Worm (Caenorhabditis elegans) whole organism, L3 larva: ENCODE data around the gene cyp-33C8.

Experiments
- ZK546.5 ChIP-seq: sonication (generic microtip); optimal IDR thresholded peaks from 2 replicates; lab custom pipeline; 2017; ENCODE audit warnings: missing biosample characterization, missing genetic modification characterization
- lsy-12 ChIP-seq: sonication (generic microtip); optimal IDR thresholded peaks from 2 replicates; lab custom pipeline; 2016; ENCODE audit warnings: mild to moderate bottlenecking, missing genetic modification characterization, missing compliant biosample characterization
- mdl-1 ChIP-seq: fragments of 150-350 bp; optimal IDR thresholded peaks from 2 replicates; lab custom pipeline; 2014; ENCODE audit warnings: missing biosample characterization, missing genetic modification characterization
- nfya-1 ChIP-seq: sonication (generic microtip); optimal IDR thresholded peaks from 2 replicates; lab custom pipeline; 2017; ENCODE audit warnings: missing genetic modification characterization, mild to moderate bottlenecking, missing compliant biosample characterization, antibody characterized with exemption, moderate library complexity; ENCODE audit not compliant: insufficient read depth
- nhr-23 ChIP-seq: fragments of 150-350 bp; optimal IDR thresholded peaks from 2 replicates; lab custom pipeline; 2014; ENCODE audit warnings: missing biosample characterization, missing genetic modification reagents, missing genetic modification characterization
- pha-4 ChIP-seq: fragments of 150-350 bp; optimal IDR thresholded peaks from 2 replicates; lab custom pipeline; 2014; ENCODE audit warnings: missing biosample characterization, missing genetic modification reagents, missing genetic modification characterization
- snpc-4 ChIP-seq: fragments of 150-350 bp; optimal IDR thresholded peaks from 2 replicates; lab custom pipeline; 2014; ENCODE audit warnings: missing biosample characterization, missing genetic modification characterization
- tbx-2 ChIP-seq: sonication (generic microtip); optimal IDR thresholded peaks from 2 replicates; lab custom pipeline; 2016; ENCODE audit warnings: mild to moderate bottlenecking, missing genetic modification characterization, missing compliant biosample characterization
- unc-62 ChIP-seq: fragments of 150-350 bp; sonication (generic microtip); optimal IDR thresholded peaks from 4 replicates; lab custom pipeline; 2014; ENCODE audit warnings: missing biosample characterization, missing genetic modification reagents, missing genetic modification characterization
- ztf-11 ChIP-seq: fragments of 150-350 bp; optimal IDR thresholded peaks from 2 replicates; lab custom pipeline; 2014; ENCODE audit warnings: missing biosample characterization, missing genetic modification characterization

ce11 chrV:3803343-3803742 is at the start of gene cyp-33C8:
- TF ChIP-seq lsy-12 (tag; lab: Kevin White, UChicago) (no peak), unc-62 (GFP tag; lab: Kevin White, UChicago) (no peak), ZK546.5 (no peak), pha-4 (tag; lab: Kevin White, UChicago) (no peak), snpc-4 (tag; lab: Kevin White, UChicago) (peak; percentile 5), tbx-2 (tag; lab: Kevin White, UChicago) (no peak), mdl-1 (tag; lab: Kevin White, UChicago) (no peak), ztf-11 (tag; lab: Kevin White, UChicago) (no peak), nfya-1 (tag; lab: Kevin White, UChicago) (no peak), nhr-23 (tag; lab: Kevin White, UChicago) (no peak)
